Worm (Caenorhabditis elegans) whole organism, midembryonic: ENCODE measurements around the gene lir-3.

Source experiments
- cog-1 ChIP-seq: sonication (generic microtip); optimal IDR thresholded peaks from 2 replicates; lab custom pipeline; 2016; ENCODE audit warnings: missing genetic modification characterization, missing compliant biosample characterization
- flt-1 ChIP-seq: fragments of 200-800 bp; sonication (Bioruptor generic); IDR thresholded peaks from 2 replicates; pipeline ENCODE4 v1.3.6; 2022; ENCODE audit warnings: missing genetic modification characterization, missing compliant biosample characterization
- klf-2 ChIP-seq: fragments of 200-800 bp; sonication (Bioruptor generic); conservative IDR thresholded peaks from 2 replicates; pipeline ENCODE4 v1.3.6; 2022; ENCODE audit warnings: missing genetic modification reagents, missing genetic modification characterization, missing compliant biosample characterization
- med-1 ChIP-seq: sonication (generic microtip); optimal IDR thresholded peaks from 2 replicates; lab custom pipeline; 2017; ENCODE audit warnings: missing genetic modification characterization, mild to moderate bottlenecking, missing compliant biosample characterization, antibody characterized with exemption, missing genetic modification reagents; ENCODE audit not compliant: insufficient read depth
- ref-1 ChIP-seq: fragments of 200-800 bp; sonication (Bioruptor generic); conservative IDR thresholded peaks from 2 replicates; pipeline ENCODE4 v1.3.6; 2022; ENCODE audit warnings: missing genetic modification reagents, missing genetic modification characterization, missing compliant biosample characterization

DNA sequence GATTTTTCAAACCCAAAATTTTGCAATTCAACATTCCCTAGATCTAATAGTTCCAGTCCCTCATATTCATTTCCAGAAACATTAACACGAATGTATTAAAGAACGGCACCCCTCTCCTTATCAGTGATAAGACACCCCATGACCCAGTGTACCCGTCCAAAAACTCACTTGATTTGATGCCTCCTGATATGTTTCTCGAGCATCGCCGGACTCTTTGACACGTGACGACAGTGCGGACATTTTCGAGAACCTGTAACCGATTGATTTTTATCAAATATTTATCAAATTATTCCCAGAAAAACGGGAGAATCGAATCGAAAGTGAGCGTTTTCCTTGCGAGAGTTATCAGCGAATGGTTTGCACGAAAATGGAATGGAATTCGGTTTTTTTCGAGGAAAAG is 33.6 kb downstream of the lir-3 start:
- TF ChIP-seq ref-1 (GFP tag; lab: Robert Waterston, UW), result no peak
- TF ChIP-seq klf-2, result no peak
- no peak for TF ChIP-seq cog-1 (tag; lab: Kevin White, UChicago)
- TF ChIP-seq flt-1, result no peak
- no peak for TF ChIP-seq med-1 (GFP tag; lab: Kevin White, UChicago)
